Worm (Caenorhabditis elegans) whole organism, L4 larva: ENCODE measurements around the gene F35F11.2.
A peak's percentile ranks its signal among the peaks of the same experiment; 100 is the strongest.

Source experiments
- F44E2.7 ChIP-seq: fragments of 200-800 bp; sonication (Bioruptor generic); IDR thresholded peaks from 2 replicates; pipeline ENCODE4 v2.1.2; 2022; ENCODE audit warnings: missing genetic modification characterization, missing compliant biosample characterization
- T26A8.4 ChIP-seq: fragments of 200-800 bp; sonication (Bioruptor generic); IDR thresholded peaks from 2 replicates; pipeline ENCODE4 v1.3.6; 2022; ENCODE audit warnings: missing genetic modification characterization, missing compliant biosample characterization
- Y105C5A.15 ChIP-seq: fragments of 200-800 bp; sonication (Bioruptor generic); IDR thresholded peaks from 2 replicates; pipeline ENCODE4 v1.3.6; 2022; ENCODE audit warnings: missing genetic modification characterization, missing compliant biosample characterization
- ZK337.2 ChIP-seq: fragments of 200-800 bp; sonication (Bioruptor generic); IDR thresholded peaks from 2 replicates; pipeline ENCODE4 v1.3.6; 2022; ENCODE audit warnings: missing genetic modification reagents, missing genetic modification characterization, missing compliant biosample characterization
- ZK546.5 ChIP-seq, 2 experiments: sonication (generic microtip); optimal IDR thresholded peaks; 2 replicates each; lab custom pipeline; 2017; ENCODE audit warnings: missing biosample characterization in 2 of 2, missing genetic modification characterization in 2 of 2
- aha-1 ChIP-seq: fragments of 150-350 bp; peaks from one replicate; lab custom pipeline; 2014; ENCODE audit warnings: missing biosample characterization, missing genetic modification characterization
- attf-4 ChIP-seq: sonication (generic microtip); optimal IDR thresholded peaks from 3 replicates; lab custom pipeline; 2017; ENCODE audit warnings: missing biosample characterization, missing genetic modification characterization
- ceh-20 ChIP-seq: fragments of 200-800 bp; sonication (Bioruptor generic); IDR thresholded peaks from 2 replicates; pipeline ENCODE4 v1.3.6; 2022; ENCODE audit warnings: missing genetic modification reagents, missing genetic modification characterization, missing compliant biosample characterization
- ces-1 ChIP-seq: fragments of 150-350 bp; sonication (generic microtip); optimal IDR thresholded peaks from 4 replicates; lab custom pipeline; 2014; ENCODE audit warnings: missing biosample characterization, missing genetic modification reagents, missing genetic modification characterization
- cey-2 ChIP-seq: sonication (generic microtip); optimal IDR thresholded peaks from 3 replicates; lab custom pipeline; 2017; ENCODE audit warnings: missing genetic modification characterization, mild to moderate bottlenecking, missing compliant biosample characterization, antibody characterized with exemption, borderline replicate concordance; ENCODE audit not compliant: insufficient read depth
- daf-12 ChIP-seq: fragments of 150-350 bp; optimal IDR thresholded peaks from 2 replicates; lab custom pipeline; 2014; ENCODE audit warnings: missing biosample characterization, missing genetic modification reagents, missing genetic modification characterization
- daf-19 ChIP-seq: fragments of 200-800 bp; sonication (Bioruptor generic); conservative IDR thresholded peaks from 2 replicates; pipeline ENCODE4 v1.3.6; 2022; ENCODE audit warnings: missing genetic modification characterization, missing compliant biosample characterization
- dmd-6 ChIP-seq: fragments of 200-800 bp; sonication (Bioruptor generic); IDR thresholded peaks from 2 replicates; pipeline ENCODE4 v1.3.6; 2022; ENCODE audit warnings: missing genetic modification reagents, missing genetic modification characterization, missing compliant biosample characterization
- dmd-9 ChIP-seq: fragments of 200-800 bp; sonication (Bioruptor generic); IDR thresholded peaks from 2 replicates; pipeline ENCODE4 v1.3.6; 2022; ENCODE audit warnings: missing genetic modification reagents, missing genetic modification characterization, missing compliant biosample characterization
- dpl-1 ChIP-seq: fragments of 150-350 bp; optimal IDR thresholded peaks from 2 replicates; lab custom pipeline; 2014; ENCODE audit warnings: missing biosample characterization, missing genetic modification reagents, missing genetic modification characterization
- egl-43 ChIP-seq: fragments of 200-800 bp; sonication (Bioruptor generic); IDR thresholded peaks from 2 replicates; pipeline ENCODE4 v1.3.6; 2022; ENCODE audit warnings: missing genetic modification reagents, missing genetic modification characterization, missing compliant biosample characterization
- fkh-10 ChIP-seq: fragments of 150-350 bp; optimal IDR thresholded peaks from 2 replicates; lab custom pipeline; 2014; ENCODE audit warnings: missing biosample characterization, missing genetic modification reagents, missing genetic modification characterization
- hif-1 ChIP-seq, 2 experiments: sonication (generic microtip); optimal IDR thresholded peaks; 2 replicates each; lab custom pipeline; 2016 to 2017; ENCODE audit warnings: missing compliant biosample characterization in 2 of 2, missing genetic modification characterization in 2 of 2, missing genetic modification reagents in 2 of 2, missing genotype in 2 of 2, mild to moderate bottlenecking in 1 of 2
- jun-1 ChIP-seq: fragments of 150-350 bp; optimal IDR thresholded peaks from 2 replicates; lab custom pipeline; 2014; ENCODE audit warnings: missing biosample characterization, missing genetic modification reagents, missing genetic modification characterization
- lin-15B ChIP-seq: fragments of 150-350 bp; sonication (generic microtip); optimal IDR thresholded peaks from 3 replicates; lab custom pipeline; 2014; ENCODE audit warnings: missing biosample characterization, missing genetic modification characterization
- lin-29 ChIP-seq: fragments of 200-800 bp; sonication (Bioruptor generic); IDR thresholded peaks from 2 replicates; pipeline ENCODE4 v1.3.6; 2022; ENCODE audit warnings: missing genetic modification reagents, missing genetic modification characterization, missing compliant biosample characterization
- lin-39 ChIP-seq: fragments of 150-350 bp; optimal IDR thresholded peaks from 2 replicates; lab custom pipeline; 2014; ENCODE audit warnings: missing biosample characterization, missing genetic modification reagents, missing genetic modification characterization
- madf-5 ChIP-seq, 2 experiments: fragments of 200-800 bp; sonication (Bioruptor generic); IDR thresholded peaks; 2 replicates each; pipeline ENCODE4 v1.3.6; 2022; ENCODE audit warnings: missing compliant biosample characterization in 2 of 2, missing genetic modification characterization in 2 of 2
- madf-9 ChIP-seq: fragments of 200-800 bp; sonication (Bioruptor generic); conservative IDR thresholded peaks from 2 replicates; pipeline ENCODE4 v1.3.6; 2022; ENCODE audit warnings: missing genetic modification reagents, missing genetic modification characterization, missing compliant biosample characterization
- mdt-29 ChIP-seq: fragments of 200-800 bp; sonication (Bioruptor generic); IDR thresholded peaks from 2 replicates; pipeline ENCODE4 v1.3.6; 2022; ENCODE audit warnings: missing genetic modification reagents, missing genetic modification characterization, missing compliant biosample characterization
- mes-2 ChIP-seq: sonication (generic microtip); optimal IDR thresholded peaks from 2 replicates; lab custom pipeline; 2016; ENCODE audit warnings: missing genotype, mild to moderate bottlenecking, missing genetic modification characterization, missing compliant biosample characterization; ENCODE audit not compliant: poor library complexity, severe bottlenecking
- mxl-2 ChIP-seq: fragments of 200-800 bp; sonication (Bioruptor generic); conservative IDR thresholded peaks from 2 replicates; pipeline ENCODE4 v1.3.6; 2022; ENCODE audit warnings: missing genetic modification reagents, missing genetic modification characterization, missing compliant biosample characterization
- nhr-10 ChIP-seq: fragments of 150-350 bp; optimal IDR thresholded peaks from 2 replicates; lab custom pipeline; 2014; ENCODE audit warnings: missing biosample characterization, missing genetic modification characterization
- nhr-11 ChIP-seq: fragments of 150-350 bp; optimal IDR thresholded peaks from 2 replicates; lab custom pipeline; 2014; ENCODE audit warnings: missing biosample characterization, missing genetic modification characterization
- nhr-111 ChIP-seq: fragments of 200-800 bp; sonication (Bioruptor generic); optimal IDR thresholded peaks from 2 replicates; lab custom pipeline; 2018; ENCODE audit warnings: mild to moderate bottlenecking, missing genetic modification characterization, missing compliant biosample characterization
- nhr-237 ChIP-seq: sonication (generic microtip); optimal IDR thresholded peaks from 2 replicates; lab custom pipeline; 2017; ENCODE audit warnings: missing biosample characterization, missing genetic modification characterization
- nhr-25 ChIP-seq: sonication (generic microtip); optimal IDR thresholded peaks from 2 replicates; lab custom pipeline; 2017; ENCODE audit warnings: missing genetic modification characterization, mild to moderate bottlenecking, missing compliant biosample characterization, antibody characterized with exemption, moderate library complexity, borderline replicate concordance; ENCODE audit not compliant: insufficient read depth
- nhr-28 ChIP-seq: fragments of 150-350 bp; optimal IDR thresholded peaks from 2 replicates; lab custom pipeline; 2014; ENCODE audit warnings: missing biosample characterization, missing genetic modification characterization
- nhr-76 ChIP-seq: fragments of 150-350 bp; optimal IDR thresholded peaks from 2 replicates; lab custom pipeline; 2014; ENCODE audit warnings: missing biosample characterization, missing genetic modification characterization
- pha-4 ChIP-seq, 2 experiments: fragments of 150-350 bp in 1 of 2; fragments of 200-800 bp in 1 of 2; sonication (Bioruptor generic) in 1 of 2; IDR thresholded peaks in 1 of 2; optimal IDR thresholded peaks in 1 of 2; 2 replicates each; pipeline versions ENCODE4 v1.3.6 to Lab custom; 2014 to 2022; ENCODE audit warnings: missing genetic modification characterization in 2 of 2, missing genetic modification reagents in 2 of 2, missing biosample characterization in 1 of 2, missing compliant biosample characterization in 1 of 2
- php-3 ChIP-seq: fragments of 200-800 bp; sonication (Bioruptor generic); IDR thresholded peaks from 2 replicates; pipeline ENCODE4 v1.3.6; 2022; ENCODE audit warnings: missing genetic modification reagents, missing genetic modification characterization, missing compliant biosample characterization
- set-16 ChIP-seq: fragments of 200-800 bp; sonication (Bioruptor generic); IDR thresholded peaks from 2 replicates; pipeline ENCODE4 v1.3.6; 2022; ENCODE audit warnings: missing genetic modification reagents, missing genetic modification characterization, missing compliant biosample characterization
- skn-1 ChIP-seq: fragments of 150-350 bp; optimal IDR thresholded peaks from 2 replicates; lab custom pipeline; 2014; ENCODE audit warnings: missing biosample characterization, missing genetic modification characterization
- snpc-1.2 ChIP-seq: fragments of 200-800 bp; sonication (Bioruptor generic); IDR thresholded peaks from 2 replicates; pipeline ENCODE4 v1.3.6; 2022; ENCODE audit warnings: missing genetic modification reagents, missing genetic modification characterization, missing compliant biosample characterization
- spr-1 ChIP-seq: sonication (generic microtip); optimal IDR thresholded peaks from 2 replicates; lab custom pipeline; 2016; ENCODE audit warnings: mild to moderate bottlenecking, missing genetic modification characterization, missing compliant biosample characterization
- spr-3 ChIP-seq: fragments of 200-800 bp; sonication (Bioruptor generic); optimal IDR thresholded peaks from 2 replicates; lab custom pipeline; 2018; ENCODE audit warnings: mild to moderate bottlenecking, missing genetic modification characterization, missing compliant biosample characterization
- tag-97 ChIP-seq: fragments of 200-800 bp; sonication (Bioruptor generic); IDR thresholded peaks from 2 replicates; pipeline ENCODE4 v1.3.6; 2022; ENCODE audit warnings: missing genetic modification characterization, missing compliant biosample characterization
- tra-1 ChIP-seq: fragments of 200-800 bp; sonication (Bioruptor generic); IDR thresholded peaks from 2 replicates; pipeline ENCODE4 v1.3.6; 2022; ENCODE audit warnings: missing genetic modification reagents, missing genetic modification characterization, missing compliant biosample characterization
- unc-130 ChIP-seq: sonication (generic microtip); optimal IDR thresholded peaks from 2 replicates; lab custom pipeline; 2016; ENCODE audit warnings: missing genetic modification reagents, missing genetic modification characterization, missing compliant biosample characterization
- unc-39 ChIP-seq: sonication (generic microtip); optimal IDR thresholded peaks from 2 replicates; lab custom pipeline; 2017; ENCODE audit warnings: missing biosample characterization, missing genetic modification characterization
- unc-62 ChIP-seq, 3 experiments: fragments of 150-350 bp in 1 of 3; sonication (generic microtip); optimal IDR thresholded peaks in 2 of 3; peaks in 1 of 3; 1 replicate in 1 of 3; 2 replicates in 2 of 3; lab custom pipeline; 2014 to 2017; ENCODE audit warnings: missing biosample characterization in 3 of 3, missing genetic modification characterization in 3 of 3, missing genetic modification reagents in 3 of 3, missing genotype in 1 of 3
- vab-7 ChIP-seq: fragments of 200-800 bp; sonication (Bioruptor generic); IDR thresholded peaks from 2 replicates; pipeline ENCODE4 v1.3.6; 2022; ENCODE audit warnings: missing genetic modification reagents, missing genetic modification characterization, missing compliant biosample characterization
- zag-1 ChIP-seq: fragments of 150-350 bp; optimal IDR thresholded peaks from 2 replicates; lab custom pipeline; 2014; ENCODE audit warnings: missing biosample characterization, missing genetic modification characterization
- ztf-11 ChIP-seq: fragments of 150-350 bp; optimal IDR thresholded peaks from 2 replicates; lab custom pipeline; 2014; ENCODE audit warnings: missing biosample characterization, missing genetic modification characterization
- ztf-7 ChIP-seq: fragments of 150-350 bp; optimal IDR thresholded peaks from 2 replicates; lab custom pipeline; 2014; ENCODE audit warnings: missing biosample characterization, missing genetic modification characterization

The F35F11.2 gene

DNA sequence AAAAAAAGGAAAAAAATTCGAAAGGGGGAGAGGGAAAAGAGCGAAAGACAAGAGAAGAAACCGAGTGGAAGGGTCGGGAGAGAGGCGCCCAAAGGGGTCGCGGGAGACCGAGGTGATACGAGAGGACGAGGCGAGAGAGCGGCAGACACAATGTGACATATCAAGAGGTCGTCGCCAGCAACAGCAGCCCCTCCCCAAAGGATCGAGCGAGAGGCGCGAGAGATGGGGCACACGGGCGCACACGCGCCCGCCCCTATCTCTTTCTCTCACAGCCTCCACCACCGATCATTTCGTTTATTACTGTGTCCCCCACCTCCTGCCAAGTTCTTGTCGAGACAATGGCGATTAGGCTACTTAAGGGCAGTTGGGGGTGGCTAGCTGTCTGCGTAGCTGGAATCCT lies 11.9 kb upstream of the F35F11.2 start (continued):
- TF ChIP-seq daf-12 (tag; lab: Kevin White, UChicago): no peak
- TF ChIP-seq nhr-237: no peak
- no peak for TF ChIP-seq attf-4 (tag; lab: Kevin White, UChicago)
- TF ChIP-seq mes-2: no peak
- TF ChIP-seq spr-3 (GFP tag; lab: Kevin White, UChicago): no peak
- TF ChIP-seq zag-1 (tag; lab: Kevin White, UChicago): no peak
- peak in 1 of 2 experiments; percentile 59 for TF ChIP-seq unc-62 (GFP tag; optimal IDR thresholded peaks at IDR 0.05 in 1 of 2; lab: Kevin White, UChicago)
- no peak for TF ChIP-seq unc-62 (tag; optimal IDR thresholded peaks at IDR 0.05; lab: Kevin White, UChicago)
- TF ChIP-seq lin-39 (tag; lab: Kevin White, UChicago): no peak
- TF ChIP-seq madf-5 (GFP tag; IDR thresholded peaks at IDR 0.05; lab: Robert Waterston, UW): no peak
- TF ChIP-seq skn-1: no peak
- TF ChIP-seq vab-7 (GFP tag; lab: Robert Waterston, UW): no peak
- TF ChIP-seq ceh-20 (GFP tag; lab: Robert Waterston, UW): peak; percentile 47; the same call in 1 of the 2 replicates
- no peak for TF ChIP-seq unc-39 (tag; lab: Kevin White, UChicago)
- TF ChIP-seq nhr-10: peak; percentile 56
- TF ChIP-seq ztf-7 (tag; lab: Kevin White, UChicago): no peak
- peak; percentile 49; the same call in 1 of the 2 replicates for TF ChIP-seq madf-9 (GFP tag; lab: Robert Waterston, UW)
- TF ChIP-seq nhr-76: no peak
- TF ChIP-seq hif-1 (tag; optimal IDR thresholded peaks at IDR 0.05; lab: Kevin White, UChicago): peak; percentile 4 to 93
- no peak for TF ChIP-seq Y105C5A.15 (GFP tag; lab: Robert Waterston, UW)
- TF ChIP-seq F44E2.7: 0 out of 2 replicates have a peak, but pooled peaks have one; percentile 36
- no peak for TF ChIP-seq unc-130 (GFP tag; lab: Kevin White, UChicago)
- no peak for TF ChIP-seq tag-97 (GFP tag; lab: Robert Waterston, UW)
- TF ChIP-seq spr-1 (tag; lab: Kevin White, UChicago): peak; percentile 46
- peak; percentile 52; the same call in 1 of the 2 replicates for TF ChIP-seq php-3
- no peak for TF ChIP-seq ces-1 (GFP tag; lab: Kevin White, UChicago)
- 0 out of 2 replicates have a peak, but pooled peaks have one; percentile 36 for TF ChIP-seq mxl-2 (GFP tag; lab: Robert Waterston, UW)
- no peak for TF ChIP-seq cey-2 (tag; lab: Kevin White, UChicago)
- TF ChIP-seq fkh-10 (GFP tag; lab: Kevin White, UChicago): no peak
- peak; percentile 99 for TF ChIP-seq set-16
- TF ChIP-seq T26A8.4 (GFP tag; lab: Robert Waterston, UW): peak; percentile 76
- peak; percentile 91 for TF ChIP-seq nhr-25 (tag; lab: Kevin White, UChicago)
- TF ChIP-seq nhr-11: peak; percentile 12
- no peak for TF ChIP-seq daf-19 (GFP tag; lab: Robert Waterston, UW)
- TF ChIP-seq nhr-111 (GFP tag; lab: Kevin White, UChicago): no peak
- TF ChIP-seq tra-1 (GFP tag; lab: Robert Waterston, UW): peak; percentile 74
- TF ChIP-seq aha-1: peak; percentile 97
- no peak for TF ChIP-seq snpc-1.2
- TF ChIP-seq ztf-11 (tag; lab: Kevin White, UChicago): no peak
- TF ChIP-seq ZK546.5 (tag; optimal IDR thresholded peaks at IDR 0.05; lab: Kevin White, UChicago): no peak
- TF ChIP-seq dpl-1 (GFP tag; lab: Kevin White, UChicago): peak; percentile 7
- peak; percentile 11 for TF ChIP-seq jun-1 (tag; lab: Kevin White, UChicago)
- peak; percentile 92 for TF ChIP-seq dmd-6
- no peak for TF ChIP-seq lin-29 (GFP tag; lab: Robert Waterston, UW)
- no peak for TF ChIP-seq mdt-29 (GFP tag; lab: Robert Waterston, UW)
- peak; percentile 85 for TF ChIP-seq pha-4 (GFP tag; IDR thresholded peaks at IDR 0.05; lab: Robert Waterston, UW)
- no peak for TF ChIP-seq pha-4 (tag; optimal IDR thresholded peaks at IDR 0.05; lab: Kevin White, UChicago)
- peak; percentile 50; the same call in 1 of the 2 replicates for TF ChIP-seq egl-43 (GFP tag; lab: Robert Waterston, UW)
- TF ChIP-seq ZK337.2: no peak
- no peak for TF ChIP-seq lin-15B (tag; lab: Kevin White, UChicago)
- TF ChIP-seq dmd-9 (GFP tag; lab: Robert Waterston, UW): no peak
- TF ChIP-seq nhr-28: peak; percentile 92
